Fruit fly (Drosophila melanogaster): Measurements from ENCODE around the gene Cyt-c-d.

The Cyt-c-d gene

DNA sequence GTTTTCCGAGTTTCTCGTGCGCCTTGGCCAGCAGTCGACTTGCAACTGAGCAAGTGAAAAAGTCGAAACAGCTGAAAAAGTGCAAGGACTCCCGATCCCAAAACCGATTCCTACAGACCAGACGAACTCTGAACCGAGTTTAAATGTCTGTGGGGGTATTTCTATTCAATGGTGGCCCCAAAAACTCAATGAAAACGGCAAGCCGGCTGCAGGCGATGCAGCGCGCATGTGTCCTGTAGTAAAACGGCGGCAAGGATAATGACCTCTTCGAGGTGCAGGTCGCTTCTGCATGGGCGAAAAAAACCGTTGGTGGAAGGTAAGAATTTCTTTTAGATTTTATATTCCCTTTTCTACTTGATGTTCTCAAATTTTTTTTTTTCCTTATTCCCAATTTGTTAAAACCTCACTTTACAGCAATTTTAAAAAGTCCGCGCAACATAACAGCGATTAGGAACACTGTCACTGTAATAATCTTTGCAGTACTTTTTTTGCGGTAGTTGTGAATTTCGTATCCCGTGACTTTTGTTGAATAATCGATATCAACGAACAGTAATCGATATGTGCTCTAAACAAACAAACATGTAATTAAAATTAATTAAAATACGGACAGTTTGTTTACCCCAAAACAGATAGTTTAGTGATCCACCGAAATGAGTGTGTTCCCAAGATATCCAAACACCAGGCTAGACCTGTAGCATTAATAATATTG, 38.9 kb upstream of the Cyt-c-d start, which contains the start of the genes Trpgamma and her (continued):
- TF ChIP-seq Smox (GFP tag; optimal IDR thresholded peaks at IDR 0.05), result no peak
- no peak for TF ChIP-seq acj6 (GFP tag; optimal IDR thresholded peaks at IDR 0.05)
- TF ChIP-seq Blimp-1 (GFP tag; optimal IDR thresholded peaks at IDR 0.05), result no peak
- TF ChIP-seq ss (GFP tag; optimal IDR thresholded peaks at IDR 0.05), result no peak
- no peak for TF ChIP-seq CG6792 (GFP tag; optimal IDR thresholded peaks at IDR 0.05)
- TF ChIP-seq CG34406 (GFP tag; optimal IDR thresholded peaks at IDR 0.05), result no peak
- no peak for TF ChIP-seq CG11294 (GFP tag; IDR thresholded peaks at IDR 0.05)
- no peak for TF ChIP-seq Lpt (GFP tag; optimal IDR thresholded peaks at IDR 0.05)
- TF ChIP-seq CG15336 (GFP tag; IDR thresholded peaks at IDR 0.05), result no peak
- TF ChIP-seq svp (GFP tag), result no peak
- no peak for TF ChIP-seq dac (GFP tag; optimal IDR thresholded peaks at IDR 0.05)

DNA sequence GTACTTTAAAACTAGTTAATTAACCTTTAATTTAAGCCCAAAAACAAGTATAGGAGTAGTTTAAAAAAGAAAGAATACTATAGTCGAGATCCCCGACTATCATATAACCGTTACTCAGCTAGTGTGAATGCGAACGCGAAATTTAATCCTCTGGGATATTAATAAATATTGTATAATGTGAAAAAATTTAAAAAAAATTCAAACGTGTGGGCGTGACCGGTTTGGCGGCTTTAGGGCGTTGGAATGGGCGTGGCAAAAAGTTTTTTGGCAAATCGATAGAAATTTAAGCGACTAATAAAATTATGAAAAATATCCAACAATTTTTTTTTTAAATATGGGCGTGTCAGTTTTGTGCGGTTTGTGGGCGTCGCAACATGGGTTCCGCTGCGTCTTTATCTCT, 36.6 kb upstream of the Cyt-c-d start:
- TF ChIP-seq OdsH (GFP tag; optimal IDR thresholded peaks at IDR 0.05) (no peak), CG8319 (GFP tag; optimal IDR thresholded peaks at IDR 0.05) (no peak), Hr4 (GFP tag; optimal IDR thresholded peaks at IDR 0.05) (no peak), CG8119 (GFP tag; IDR thresholded peaks at IDR 0.05) (no peak), Eip75B (GFP tag; optimal IDR thresholded peaks at IDR 0.05) (no peak), acj6 (GFP tag; optimal IDR thresholded peaks at IDR 0.05) (no peak), Eip93F (GFP tag; optimal IDR thresholded peaks at IDR 0.05) (no peak), Ets96B (tag; optimal IDR thresholded peaks at IDR 0.05) (no peak), Blimp-1 (GFP tag; optimal IDR thresholded peaks at IDR 0.05) (no peak), CG10631 (GFP tag; optimal IDR thresholded peaks at IDR 0.05) (no peak), cyc (GFP tag; optimal IDR thresholded peaks at IDR 0.05) (no peak), fd85E (GFP tag; optimal IDR thresholded peaks at IDR 0.05) (no peak), salr (GFP tag; optimal IDR thresholded peaks at IDR 0.05) (no peak)

- TF ChIP-seq OdsH (GFP tag; optimal IDR thresholded peaks at IDR 0.05), result no peak
- TF ChIP-seq CG32006 (GFP tag; optimal IDR thresholded peaks at IDR 0.05), result no peak
- no peak for TF ChIP-seq Hr4 (GFP tag; optimal IDR thresholded peaks at IDR 0.05)
- TF ChIP-seq Met (GFP tag; optimal IDR thresholded peaks at IDR 0.05), result no peak
- peak; percentile 14; the same call in 1 of the 3 replicates for TF ChIP-seq CG8119 (GFP tag; IDR thresholded peaks at IDR 0.05)
- TF ChIP-seq dsx (GFP tag; optimal IDR thresholded peaks at IDR 0.05; ENCODE audit: poor library complexity, severe bottlenecking), result no peak
- TF ChIP-seq Blimp-1 (GFP tag; optimal IDR thresholded peaks at IDR 0.05), result no peak
- TF ChIP-seq Eip75B (GFP tag; optimal IDR thresholded peaks at IDR 0.05), result peak; percentile 9
- no peak for TF ChIP-seq CG16779 (tag; optimal IDR thresholded peaks at IDR 0.05)
- no peak for TF ChIP-seq Sox102F (GFP tag; optimal IDR thresholded peaks at IDR 0.05)
- peak; percentile 44 for TF ChIP-seq CG1621 (tag; optimal IDR thresholded peaks at IDR 0.05)
- TF ChIP-seq cyc (GFP tag; optimal IDR thresholded peaks at IDR 0.05), result no peak
- TF ChIP-seq CG6808 (GFP tag; optimal IDR thresholded peaks at IDR 0.05), result no peak
- no peak for TF ChIP-seq dac (GFP tag; optimal IDR thresholded peaks at IDR 0.05)
- TF ChIP-seq CG3919 (GFP tag; optimal IDR thresholded peaks at IDR 0.05), result no peak
- TF ChIP-seq Gug (GFP tag; IDR thresholded peaks at IDR 0.05), result no peak
- no peak for TF ChIP-seq vri (GFP tag; optimal IDR thresholded peaks at IDR 0.05)
- TF ChIP-seq salr (GFP tag; optimal IDR thresholded peaks at IDR 0.05), result no peak
- TF ChIP-seq CG11902 (GFP tag; optimal IDR thresholded peaks at IDR 0.05), result no peak
- TF ChIP-seq acj6 (GFP tag; optimal IDR thresholded peaks at IDR 0.05), result no peak
- TF ChIP-seq Sox14 (GFP tag; optimal IDR thresholded peaks at IDR 0.05), result peak; percentile 64
- no peak for TF ChIP-seq Hr38 (GFP tag; optimal IDR thresholded peaks at IDR 0.05)
- TF ChIP-seq CG34406 (GFP tag; optimal IDR thresholded peaks at IDR 0.05), result no peak
- no peak for TF ChIP-seq Sox15 (GFP tag; optimal IDR thresholded peaks at IDR 0.05)
- TF ChIP-seq CG8632 (GFP tag; optimal IDR thresholded peaks at IDR 0.05), result no peak
- no peak for TF ChIP-seq Ets96B (tag; optimal IDR thresholded peaks at IDR 0.05)
- no peak for TF ChIP-seq lz (GFP tag; optimal IDR thresholded peaks at IDR 0.05)
- no peak for TF ChIP-seq achi (GFP tag; optimal IDR thresholded peaks at IDR 0.05)
- peak; percentile 73 for TF ChIP-seq Eip78C (GFP tag)
- TF ChIP-seq CG9139 (GFP tag; optimal IDR thresholded peaks at IDR 0.05), result peak; percentile 22
- TF ChIP-seq CG10669 (GFP tag; optimal IDR thresholded peaks at IDR 0.05), result no peak
- TF ChIP-seq spab (GFP tag; optimal IDR thresholded peaks at IDR 0.05), result no peak
- no peak for TF ChIP-seq pdm3 (GFP tag; optimal IDR thresholded peaks at IDR 0.05)
Observed at dm6 chr2L:16679817-16680683, 35.6 kb upstream of the Cyt-c-d start, which contains the start of the genes grp and squ. Gene grp, plus strand, starts transcription at chr2L:16680054. Gene squ, plus strand, starts transcription at chr2L:16680054.
